Fruit fly (Drosophila melanogaster) whole organism, embryonic: Measurements from ENCODE around the gene CG15894.

Experiments
- Abd-B ChIP-seq: fragments of 200-800 bp; sonication (Bioruptor generic); optimal IDR thresholded peaks from 2 replicates; lab custom pipeline; 2018; ENCODE audit warnings: missing biosample characterization, mild to moderate bottlenecking, missing genetic modification characterization, moderate library complexity
- CG10462 ChIP-seq: fragments of 200-800 bp; sonication (Bioruptor generic); optimal IDR thresholded peaks from 2 replicates; lab custom pipeline; 2016; ENCODE audit warnings: missing biosample characterization, missing genetic modification characterization
- CG11456 ChIP-seq: fragments of 200-800 bp; sonication (Bioruptor generic); IDR thresholded peaks from 3 replicates; pipeline ENCODE4 v1.3.6; 2022; ENCODE audit warnings: missing biosample characterization, missing genetic modification characterization
- CG11723 ChIP-seq: fragments of 200-800 bp; sonication (Bioruptor generic); optimal IDR thresholded peaks from 2 replicates; lab custom pipeline; 2017; ENCODE audit warnings: missing biosample characterization, mild to moderate bottlenecking, missing genetic modification characterization
- CG15011 ChIP-seq: fragments of 200-800 bp; sonication (Bioruptor generic); optimal IDR thresholded peaks from 3 replicates; lab custom pipeline; 2018; ENCODE audit warnings: missing biosample characterization, mild to moderate bottlenecking, missing genetic modification characterization
- CG31365 ChIP-seq: fragments of 200-800 bp; sonication (Bioruptor generic); optimal IDR thresholded peaks from 2 replicates; lab custom pipeline; 2018; ENCODE audit warnings: missing biosample characterization, mild to moderate bottlenecking, missing genetic modification characterization
- CG34224 ChIP-seq: fragments of 200-800 bp; sonication (Bioruptor generic); IDR thresholded peaks from 3 replicates; pipeline ENCODE4 v1.3.6; 2022; ENCODE audit warnings: missing biosample characterization, missing genetic modification characterization; ENCODE audit not compliant: partially characterized antibody
- CG43689 ChIP-seq: fragments of 200-800 bp; sonication (Bioruptor generic); IDR thresholded peaks from 2 replicates; pipeline ENCODE4 v1.3.6; 2022; ENCODE audit warnings: missing biosample characterization, missing genetic modification characterization
- CG6175 ChIP-seq: fragments of 200-800 bp; sonication (Bioruptor generic); IDR thresholded peaks from 3 replicates; pipeline ENCODE4 v1.3.6; 2022; ENCODE audit warnings: missing biosample characterization, missing genetic modification characterization
- CG6689 ChIP-seq: fragments of 200-800 bp; sonication (Bioruptor generic); IDR thresholded peaks from 2 replicates; pipeline ENCODE4 v1.3.6; 2022; ENCODE audit warnings: missing biosample characterization, missing genetic modification characterization
- CG6854 ChIP-seq: fragments of 200-800 bp; sonication (Bioruptor generic); optimal IDR thresholded peaks from 3 replicates; lab custom pipeline; 2017; ENCODE audit warnings: missing biosample characterization, mild to moderate bottlenecking, missing genetic modification characterization
- Camta ChIP-seq: fragments of 200-800 bp; sonication (Bioruptor generic); optimal IDR thresholded peaks from 2 replicates; lab custom pipeline; 2016; ENCODE audit warnings: missing biosample characterization, missing genetic modification characterization
- Deaf1 ChIP-seq: fragments of 200-800 bp; optimal IDR thresholded peaks from 3 replicates; lab custom pipeline; 2019; ENCODE audit warnings: missing biosample characterization, mild to moderate bottlenecking, missing genetic modification characterization, moderate library complexity
- Drgx ChIP-seq: fragments of 200-800 bp; sonication (Bioruptor generic); IDR thresholded peaks from 2 replicates; pipeline ENCODE4 v1.3.6; 2022; ENCODE audit warnings: missing biosample characterization, missing genetic modification characterization
- ERR ChIP-seq: fragments of 200-800 bp; sonication (Bioruptor generic); optimal IDR thresholded peaks from 2 replicates; lab custom pipeline; 2016; ENCODE audit warnings: missing biosample characterization, missing genetic modification characterization
- Ets65A ChIP-seq: fragments of 200-800 bp; sonication (Bioruptor generic); peaks from one replicate; lab custom pipeline; 2016; ENCODE audit warnings: missing biosample characterization, missing genetic modification characterization
- Jarid2 ChIP-seq: fragments of 200-800 bp; sonication (Bioruptor generic); optimal IDR thresholded peaks from 3 replicates; lab custom pipeline; 2017; ENCODE audit warnings: mild to moderate bottlenecking, missing biosample characterization, missing genetic modification reagents, missing genetic modification characterization
- Lpt ChIP-seq: fragments of >200 bp; optimal IDR thresholded peaks from 2 replicates; lab custom pipeline; 2018; ENCODE audit warnings: missing biosample characterization, missing genetic modification characterization
- Mad ChIP-seq: fragments of 200-800 bp; sonication (Bioruptor generic); optimal IDR thresholded peaks from 2 replicates; lab custom pipeline; 2016; ENCODE audit warnings: missing biosample characterization, missing genetic modification characterization
- Med ChIP-seq: fragments of 200-800 bp; sonication (Bioruptor generic); peaks from one replicate; lab custom pipeline; 2016; ENCODE audit warnings: missing biosample characterization, missing genetic modification characterization, mild to moderate bottlenecking, inconsistent platforms, moderate library complexity
- Mrtf ChIP-seq: fragments of 200-800 bp; sonication (Bioruptor generic); IDR thresholded peaks from 3 replicates; pipeline ENCODE4 v1.3.6; 2022; ENCODE audit warnings: missing biosample characterization, missing genetic modification characterization
- NC2α ChIP-seq: fragments of 200-800 bp; sonication (Bioruptor generic); optimal IDR thresholded peaks from 2 replicates; lab custom pipeline; 2016; ENCODE audit warnings: missing biosample characterization, missing genetic modification characterization
- Ravus ChIP-seq: fragments of 200-800 bp; sonication (Bioruptor generic); IDR thresholded peaks from 2 replicates; pipeline ENCODE4 v1.3.6; 2022; ENCODE audit warnings: missing biosample characterization, missing genetic modification characterization
- Six4 ChIP-seq: fragments of 200-800 bp; sonication (Bioruptor generic); optimal IDR thresholded peaks from 2 replicates; lab custom pipeline; 2016; ENCODE audit warnings: missing biosample characterization, missing genetic modification characterization
- Stat92E ChIP-seq, 3 experiments: fragments of >200 bp in 2 of 3; fragments of 200-800 bp in 1 of 3; sonication (Bioruptor generic) in 1 of 3; optimal IDR thresholded peaks; 2 replicates each; lab custom pipeline; 2017 to 2019; ENCODE audit warnings: missing biosample characterization in 3 of 3, missing genetic modification characterization in 3 of 3, mild to moderate bottlenecking in 1 of 3, moderate library complexity in 1 of 3
- Trl ChIP-seq, 3 experiments: fragments of >200 bp in 2 of 3; fragments of 200-800 bp in 1 of 3; sonication (Bioruptor generic) in 1 of 3; optimal IDR thresholded peaks; 2 replicates in 1 of 3; 3 replicates in 2 of 3; lab custom pipeline; 2016 to 2017; ENCODE audit warnings: missing biosample characterization in 1 of 3, missing genetic modification characterization in 1 of 3
- amos ChIP-seq: fragments of 200-800 bp; sonication (Bioruptor generic); IDR thresholded peaks from 2 replicates; pipeline ENCODE4 v1.3.6; 2022; ENCODE audit warnings: missing biosample characterization, missing genetic modification characterization; ENCODE audit not compliant: partially characterized antibody
- aop ChIP-seq: fragments of 200-800 bp; sonication (Bioruptor generic); IDR thresholded peaks from 2 replicates; pipeline ENCODE4 v1.3.6; 2022; ENCODE audit warnings: missing biosample characterization, missing genetic modification characterization
- btn ChIP-seq: fragments of 200-800 bp; sonication (Bioruptor generic); optimal IDR thresholded peaks from 2 replicates; lab custom pipeline; 2016; ENCODE audit warnings: missing biosample characterization, missing genetic modification characterization
- cad ChIP-seq: fragments of >200 bp; optimal IDR thresholded peaks from 2 replicates; lab custom pipeline; 2017; ENCODE audit warnings: missing biosample characterization, missing genetic modification characterization
- caup ChIP-seq: fragments of 200-800 bp; sonication (Bioruptor generic); optimal IDR thresholded peaks from 3 replicates; lab custom pipeline; 2017; ENCODE audit warnings: missing biosample characterization, mild to moderate bottlenecking, missing genetic modification characterization, moderate library complexity; ENCODE audit not compliant: severe bottlenecking
- cg ChIP-seq: fragments of 200-800 bp; sonication (Bioruptor generic); optimal IDR thresholded peaks from 3 replicates; lab custom pipeline; 2019; ENCODE audit warnings: missing biosample characterization, mild to moderate bottlenecking, missing genetic modification characterization, moderate library complexity
- corto ChIP-seq: fragments of 200-800 bp; sonication (Bioruptor generic); optimal IDR thresholded peaks from 2 replicates; lab custom pipeline; 2016; ENCODE audit warnings: missing biosample characterization, mild to moderate bottlenecking, missing genetic modification characterization, moderate library complexity
- croc ChIP-seq: fragments of 200-800 bp; sonication (Bioruptor generic); conservative IDR thresholded peaks from 3 replicates; pipeline ENCODE4 v1.3.6; 2022; ENCODE audit warnings: missing biosample characterization, missing genetic modification characterization
- ems ChIP-seq: fragments of 200-800 bp; sonication (Bioruptor generic); optimal IDR thresholded peaks from 3 replicates; lab custom pipeline; 2016; ENCODE audit warnings: missing biosample characterization, missing genetic modification characterization
- eyg ChIP-seq: fragments of 200-800 bp; sonication (Bioruptor generic); optimal IDR thresholded peaks from 3 replicates; lab custom pipeline; 2016; ENCODE audit warnings: missing biosample characterization, missing genetic modification characterization
- gsb-n ChIP-seq: fragments of 200-800 bp; sonication (Bioruptor generic); optimal IDR thresholded peaks from 3 replicates; lab custom pipeline; 2018; ENCODE audit warnings: missing biosample characterization, mild to moderate bottlenecking, missing genetic modification characterization
- h ChIP-seq: fragments of >200 bp; optimal IDR thresholded peaks from 2 replicates; lab custom pipeline; 2017
- ham ChIP-seq: fragments of 200-800 bp; sonication (Bioruptor generic); IDR thresholded peaks from 2 replicates; pipeline ENCODE4 v1.3.6; 2022; ENCODE audit warnings: missing biosample characterization, missing genetic modification characterization
- jing ChIP-seq: fragments of 200-800 bp; sonication (Bioruptor generic); optimal IDR thresholded peaks from 2 replicates; lab custom pipeline; 2018; ENCODE audit warnings: missing biosample characterization, mild to moderate bottlenecking, missing genetic modification characterization
- lbe ChIP-seq: fragments of 200-800 bp; sonication (Bioruptor generic); optimal IDR thresholded peaks from 2 replicates; lab custom pipeline; 2016; ENCODE audit warnings: missing biosample characterization, mild to moderate bottlenecking, missing genetic modification characterization
- nerfin-2 ChIP-seq: fragments of 200-800 bp; sonication (Bioruptor generic); IDR thresholded peaks from 2 replicates; pipeline ENCODE4 v1.3.6; 2022; ENCODE audit warnings: missing biosample characterization, missing genetic modification characterization; ENCODE audit not compliant: partially characterized antibody
- nom ChIP-seq: fragments of 200-800 bp; sonication (Bioruptor generic); optimal IDR thresholded peaks from 2 replicates; lab custom pipeline; 2017; ENCODE audit warnings: missing biosample characterization, missing genetic modification characterization, mild to moderate bottlenecking, moderate library complexity, missing genetic modification reagents
- odd ChIP-seq: fragments of 200-800 bp; sonication (Bioruptor generic); optimal IDR thresholded peaks from 2 replicates; lab custom pipeline; 2017; ENCODE audit warnings: missing biosample characterization, mild to moderate bottlenecking, missing genetic modification characterization
- pfk ChIP-seq: fragments of 200-800 bp; sonication (Bioruptor generic); optimal IDR thresholded peaks from 2 replicates; lab custom pipeline; 2018; ENCODE audit warnings: missing biosample characterization, mild to moderate bottlenecking, missing genetic modification characterization, moderate library complexity
- phol ChIP-seq: fragments of 200-800 bp; sonication (Bioruptor generic); optimal IDR thresholded peaks from 3 replicates; lab custom pipeline; 2018; ENCODE audit warnings: missing biosample characterization, mild to moderate bottlenecking, missing genetic modification characterization, moderate library complexity
- slbo ChIP-seq: fragments of 200-800 bp; sonication (Bioruptor generic); IDR thresholded peaks from 2 replicates; pipeline ENCODE4 v1.3.6; 2022; ENCODE audit warnings: missing biosample characterization, missing genetic modification characterization
- tin ChIP-seq: fragments of 200-800 bp; sonication (Bioruptor generic); optimal IDR thresholded peaks from 3 replicates; lab custom pipeline; 2016; ENCODE audit warnings: missing biosample characterization, missing genetic modification characterization
- vvl ChIP-seq: fragments of 200-800 bp; sonication (Bioruptor generic); IDR thresholded peaks from 2 replicates; pipeline ENCODE4 v1.3.6; 2022; ENCODE audit warnings: missing biosample characterization, missing genetic modification characterization
- wek ChIP-seq: fragments of 200-800 bp; sonication (Bioruptor generic); optimal IDR thresholded peaks from 3 replicates; lab custom pipeline; 2018; ENCODE audit warnings: missing biosample characterization, mild to moderate bottlenecking, missing genetic modification characterization, moderate library complexity
- yki ChIP-seq: fragments of >200 bp; optimal IDR thresholded peaks from 3 replicates; lab custom pipeline; 2018

CG15894 gene

dm6 chrX:6279629-6280073 is 29.4 kb upstream of the CG15894 start, which contains the start of gene Ubi-p5E (continued):
- no peak for TF ChIP-seq slbo (GFP tag; lab: Robert Waterston, UW)
- TF ChIP-seq lbe (GFP tag; lab: Kevin White, UChicago): peak; percentile 51
- TF ChIP-seq phol (tag; lab: Kevin White, UChicago): no peak

dm6 chrX:6283470-6283869 is 25.5 kb upstream of the CG15894 start, which contains the start of gene CG11700:
CG11700 (minus strand) TSS chrX:6283575.
- TF ChIP-seq CG11456 (no peak), Drgx (GFP tag; lab: Robert Waterston, UW) (no peak), nom (peak; percentile 50), nerfin-2 (GFP tag; lab: Robert Waterston, UW) (no peak), vvl (0 out of 2 replicates have a peak, but pooled peaks have one; percentile 13), CG43689 (GFP tag; lab: Robert Waterston, UW) (no peak), caup (no peak), pfk (no peak), cg (GFP tag; lab: Kevin White, UChicago) (peak; percentile 55), aop (GFP tag; lab: Robert Waterston, UW) (0 out of 2 replicates have a peak, but pooled peaks have one; percentile 16), NC2α (GFP tag; lab: Kevin White, UChicago) (no peak), Six4 (GFP tag; lab: Kevin White, UChicago) (no peak), CG6175 (GFP tag; lab: Robert Waterston, UW) (no peak), jing (no peak), Stat92E (GFP tag; optimal IDR thresholded peaks at IDR 0.05; lab: Kevin White, UChicago) (no peak), wek (GFP tag; lab: Kevin White, UChicago) (no peak), Trl (optimal IDR thresholded peaks at IDR 0.05; lab: Kevin White, UChicago) (peak in 1 of 2 experiments; percentile 28), Trl (GFP tag; optimal IDR thresholded peaks at IDR 0.05; lab: Kevin White, UChicago) (no peak), Jarid2 (GFP tag; lab: Kevin White, UChicago) (peak; percentile 2), cad (no peak), Deaf1 (tag; lab: Kevin White, UChicago) (peak; percentile 4), Camta (GFP tag; lab: Kevin White, UChicago) (no peak), Ravus (GFP tag; lab: Robert Waterston, UW) (no peak), gsb-n (peak; percentile 54), tin (GFP tag; lab: Kevin White, UChicago) (no peak), btn (GFP tag; lab: Kevin White, UChicago) (no peak), Abd-B (GFP tag; lab: Kevin White, UChicago) (no peak), Med (GFP tag; lab: Kevin White, UChicago) (peak; percentile 15), ERR (GFP tag; lab: Kevin White, UChicago) (no peak), amos (GFP tag; lab: Robert Waterston, UW) (no peak), CG15011 (GFP tag; lab: Kevin White, UChicago) (no peak), h (lab: Kevin White, UChicago) (no peak), yki (no peak), Lpt (no peak)

dm6 chrX:6287842-6288241 is 21.2 kb upstream of the CG15894 start, which contains the start of the genes Top3beta and wuho:
Top3beta (minus strand) TSS chrX:6287990.
wuho (plus strand) TSS chrX:6288100.
- TF ChIP-seq croc (GFP tag; lab: Robert Waterston, UW): no peak
- TF ChIP-seq CG31365 (tag; lab: Kevin White, UChicago): no peak
- TF ChIP-seq CG34224: peak; percentile 71
- TF ChIP-seq CG11723 (GFP tag; lab: Kevin White, UChicago): no peak
- TF ChIP-seq Ets65A (GFP tag; lab: Kevin White, UChicago): peak; percentile 90
- no peak for TF ChIP-seq Mrtf (GFP tag; lab: Robert Waterston, UW)
- peak; percentile 43 for TF ChIP-seq Mad (GFP tag; lab: Kevin White, UChicago)
- TF ChIP-seq CG6689: no peak
- no peak for TF ChIP-seq odd (GFP tag; lab: Kevin White, UChicago)
- TF ChIP-seq CG6854 (GFP tag; lab: Kevin White, UChicago): no peak
- no peak for TF ChIP-seq corto (GFP tag; lab: Kevin White, UChicago)
- TF ChIP-seq ham (GFP tag; lab: Robert Waterston, UW): no peak
- TF ChIP-seq CG10462 (GFP tag; lab: Kevin White, UChicago): no peak
- TF ChIP-seq ems (GFP tag; lab: Kevin White, UChicago): peak; percentile 43
- peak; percentile 13 for TF ChIP-seq eyg (GFP tag; lab: Kevin White, UChicago)
